Worm (Caenorhabditis elegans) whole organism, early embryonic: ENCODE data around the gene rpl-36.

Source experiments
- F13C5.2 ChIP-seq: sonication (generic microtip); optimal IDR thresholded peaks from 2 replicates; lab custom pipeline; 2017; ENCODE audit warnings: mild to moderate bottlenecking, missing genetic modification characterization, inconsistent platforms, missing compliant biosample characterization
- ceh-13 ChIP-seq: fragments of 200-800 bp; sonication (Bioruptor generic); optimal IDR thresholded peaks from 2 replicates; lab custom pipeline; 2018; ENCODE audit warnings: mild to moderate bottlenecking, missing genetic modification characterization, missing compliant biosample characterization
- pes-1 ChIP-seq: fragments of 200-800 bp; sonication (Bioruptor generic); IDR thresholded peaks from 2 replicates; pipeline ENCODE4 v1.3.6; 2022; ENCODE audit warnings: missing genetic modification reagents, missing genetic modification characterization, missing compliant biosample characterization
- scrt-1 ChIP-seq: fragments of 200-800 bp; sonication (Bioruptor generic); IDR thresholded peaks from 2 replicates; pipeline ENCODE4 v1.3.6; 2022; ENCODE audit warnings: missing genetic modification characterization, missing compliant biosample characterization
- tra-4 ChIP-seq: sonication (generic microtip); optimal IDR thresholded peaks from 2 replicates; lab custom pipeline; 2017; ENCODE audit warnings: missing genetic modification characterization, missing compliant biosample characterization

ce11 chrIII:7215532-7215931 lies 35.5 kb downstream of the rpl-36 start:
- TF ChIP-seq pes-1, result no peak
- TF ChIP-seq scrt-1 (GFP tag; lab: Robert Waterston, UW), result no peak
- TF ChIP-seq ceh-13 (GFP tag; lab: Kevin White, UChicago), result no peak
- TF ChIP-seq tra-4 (tag; lab: Kevin White, UChicago), result no peak
- no peak for TF ChIP-seq F13C5.2 (tag; lab: Kevin White, UChicago)
